Worm (Caenorhabditis elegans): Measurements from ENCODE around the gene rme-6.

DNA sequence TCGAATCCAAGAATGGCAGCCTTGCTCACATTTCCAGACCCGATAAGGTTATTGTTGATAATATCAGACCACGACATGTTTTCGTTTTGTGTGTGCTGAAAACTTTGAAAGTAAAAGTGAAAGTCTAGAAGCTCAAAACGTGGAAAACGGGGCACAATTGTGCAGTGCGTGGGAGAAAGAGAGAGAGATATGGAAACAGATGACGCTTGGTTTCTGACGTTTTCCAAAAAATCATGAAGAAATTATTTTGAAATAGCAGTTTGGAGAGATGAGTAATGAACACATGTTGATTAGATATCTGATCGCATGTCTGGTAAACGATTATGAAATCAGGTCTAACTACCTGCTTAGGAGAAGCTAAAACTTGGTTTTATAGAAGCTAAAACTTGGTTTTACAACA, 16.4 kb upstream of the rme-6 start, which contains the start of gene pfn-3:
- TF ChIP-seq snpc-4 (GFP tag; optimal IDR thresholded peaks at IDR 0.05): no peak
- no peak for TF ChIP-seq snpc-4 (tag; optimal IDR thresholded peaks at IDR 0.05)
- no peak for TF ChIP-seq ceh-27 (GFP tag; optimal IDR thresholded peaks at IDR 0.05)
- TF ChIP-seq unc-130 (GFP tag; optimal IDR thresholded peaks at IDR 0.05): no peak
- TF ChIP-seq nhr-27 (tag; optimal IDR thresholded peaks at IDR 0.05): no peak
- TF ChIP-seq chd-7 (tag; optimal IDR thresholded peaks at IDR 0.05): no peak
- no peak for TF ChIP-seq F23B12.7 (tag; optimal IDR thresholded peaks at IDR 0.05; ENCODE audit: insufficient read depth)
- no peak for TF ChIP-seq snpc-1.1 (tag; optimal IDR thresholded peaks at IDR 0.05; ENCODE audit: insufficient read depth)
- TF ChIP-seq pbrm-1 (GFP tag; IDR thresholded peaks at IDR 0.05): no peak
- no peak for TF ChIP-seq ama-1 (optimal IDR thresholded peaks at IDR 0.05)
- TF ChIP-seq ama-1 (GFP tag; optimal IDR thresholded peaks at IDR 0.05): no peak
- no peak for TF ChIP-seq gei-17 (GFP tag; optimal IDR thresholded peaks at IDR 0.05)
- no peak for TF ChIP-seq F52B5.7 (tag; optimal IDR thresholded peaks at IDR 0.05)
